Fruit fly (Drosophila melanogaster) whole organism, embryonic: ENCODE results near the gene Ts.

ENCODE experiments used
- E2f1 ChIP-seq: fragments of 200-800 bp; sonication (Bioruptor generic); IDR thresholded peaks from 2 replicates; pipeline ENCODE4 v1.3.6; 2022; ENCODE audit warnings: missing biosample characterization, missing genetic modification characterization
- Oaz ChIP-seq: fragments of 200-800 bp; sonication (Bioruptor generic); IDR thresholded peaks from 2 replicates; pipeline ENCODE4 v1.3.6; 2022; ENCODE audit warnings: missing biosample characterization, missing genetic modification characterization

DNA sequence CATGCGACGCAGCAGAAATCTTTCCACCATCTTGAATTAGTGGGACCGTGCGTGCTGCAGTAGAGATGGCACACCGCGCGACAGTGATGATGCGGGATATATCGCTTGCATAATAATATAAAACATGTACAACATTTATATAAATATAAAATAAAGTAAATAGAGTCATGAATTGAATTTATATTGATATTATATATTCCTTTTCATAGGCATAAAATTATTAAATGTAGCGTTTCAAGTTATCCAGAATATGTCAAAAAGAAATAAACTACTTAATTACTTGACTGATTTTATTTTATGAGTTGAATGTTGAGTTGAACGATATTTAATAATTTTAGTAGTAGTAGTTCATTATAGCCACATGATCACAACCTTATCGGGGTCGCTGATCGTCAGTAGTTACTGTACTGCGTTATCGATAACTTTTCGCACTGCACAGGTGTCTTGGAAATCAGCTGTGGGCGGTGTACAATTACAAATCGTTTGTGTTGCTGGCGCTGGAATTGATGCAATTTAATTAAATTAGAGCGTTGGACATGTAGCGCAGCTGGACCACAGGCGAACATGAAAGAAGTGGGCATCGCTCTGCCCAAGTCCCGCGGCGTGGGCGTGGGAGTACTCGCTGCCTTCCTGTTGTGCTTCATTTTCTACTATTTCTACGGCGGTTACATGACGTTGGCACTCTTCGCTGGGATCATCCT lies 18.4 kb upstream of the Ts start, which contains the start of the genes Chd1 and Bem46:
- TF ChIP-seq E2f1 (peak; percentile 77), Oaz (peak; percentile 67)
